Worm (Caenorhabditis elegans): ENCODE measurements around the gene snb-7.

ce11 chrIV:12573068-12573467 is 12.4 kb downstream of the snb-7 start, which contains the start of gene K08E7.5:
- TF ChIP-seq unc-62 (GFP tag; optimal IDR thresholded peaks at IDR 0.05), result no peak
- TF ChIP-seq ama-1 (optimal IDR thresholded peaks at IDR 0.05), result no peak
- no peak for TF ChIP-seq nhr-23 (tag; optimal IDR thresholded peaks at IDR 0.05)
- TF ChIP-seq nhr-25 (tag; optimal IDR thresholded peaks at IDR 0.05), result no peak
